Fruit fly (Drosophila melanogaster) whole organism, prepupa: ENCODE measurements around the gene twy.

Experiments
- Blimp-1 ChIP-seq: fragments of 200-800 bp; sonication (Bioruptor generic); optimal IDR thresholded peaks from 3 replicates; lab custom pipeline; 2017; ENCODE audit warnings: missing biosample characterization, missing genetic modification characterization, mild to moderate bottlenecking, moderate library complexity, missing genetic modification reagents
- CG10631 ChIP-seq: fragments of 200-800 bp; sonication (Bioruptor generic); optimal IDR thresholded peaks from 2 replicates; lab custom pipeline; 2016; ENCODE audit warnings: missing biosample characterization, missing genetic modification characterization
- CG10669 ChIP-seq: fragments of 200-800 bp; sonication (Bioruptor generic); optimal IDR thresholded peaks from 3 replicates; lab custom pipeline; 2018; ENCODE audit warnings: missing biosample characterization, mild to moderate bottlenecking, missing genetic modification characterization, moderate library complexity
- CG11902 ChIP-seq: fragments of 200-800 bp; sonication (Bioruptor generic); optimal IDR thresholded peaks from 3 replicates; lab custom pipeline; 2016; ENCODE audit warnings: missing biosample characterization, missing genetic modification characterization
- CG15336 ChIP-seq: fragments of 200-800 bp; sonication (Bioruptor generic); IDR thresholded peaks from 2 replicates; pipeline ENCODE4 v1.3.6; 2022; ENCODE audit warnings: missing biosample characterization, missing genetic modification characterization
- CG1621 ChIP-seq: fragments of 200-800 bp; sonication (Bioruptor generic); optimal IDR thresholded peaks from 3 replicates; lab custom pipeline; 2018; ENCODE audit warnings: missing biosample characterization, mild to moderate bottlenecking, missing genetic modification characterization
- CG3032 ChIP-seq: fragments of 200-800 bp; optimal IDR thresholded peaks from 2 replicates; lab custom pipeline; 2019; ENCODE audit warnings: missing biosample characterization, mild to moderate bottlenecking, missing genetic modification characterization, moderate library complexity
- CG31627 ChIP-seq: fragments of 200-800 bp; sonication (Bioruptor generic); optimal IDR thresholded peaks from 3 replicates; lab custom pipeline; 2016; ENCODE audit warnings: missing biosample characterization, missing genetic modification characterization
- CG32006 ChIP-seq: fragments of 200-800 bp; sonication (Bioruptor generic); optimal IDR thresholded peaks from 3 replicates; lab custom pipeline; 2017; ENCODE audit warnings: missing biosample characterization, mild to moderate bottlenecking, missing genetic modification characterization
- CG34406 ChIP-seq: fragments of 200-800 bp; sonication (Bioruptor generic); optimal IDR thresholded peaks from 3 replicates; lab custom pipeline; 2016; ENCODE audit warnings: missing biosample characterization, missing genetic modification characterization
- CG6163 ChIP-seq: fragments of 200-800 bp; sonication (Bioruptor generic); IDR thresholded peaks from 3 replicates; pipeline ENCODE4 v1.3.6; 2022; ENCODE audit warnings: missing biosample characterization, missing genetic modification characterization
- CG6276 ChIP-seq: fragments of 200-800 bp; sonication (Bioruptor generic); optimal IDR thresholded peaks from 2 replicates; lab custom pipeline; 2017; ENCODE audit warnings: missing biosample characterization, mild to moderate bottlenecking, missing genetic modification characterization
- CG8119 ChIP-seq: fragments of 200-800 bp; sonication (Bioruptor generic); IDR thresholded peaks from 3 replicates; pipeline ENCODE4 v1.3.6; 2022; ENCODE audit warnings: missing biosample characterization, missing genetic modification characterization
- CG8319 ChIP-seq: fragments of 200-800 bp; sonication (Bioruptor generic); optimal IDR thresholded peaks from 3 replicates; lab custom pipeline; 2016; ENCODE audit warnings: missing biosample characterization, missing genetic modification characterization
- CG9139 ChIP-seq: fragments of 200-800 bp; sonication (Bioruptor generic); optimal IDR thresholded peaks from 3 replicates; lab custom pipeline; 2017; ENCODE audit warnings: missing biosample characterization, mild to moderate bottlenecking, missing genetic modification characterization
- Eip75B ChIP-seq: fragments of 200-800 bp; sonication (Bioruptor generic); optimal IDR thresholded peaks from 3 replicates; lab custom pipeline; 2016; ENCODE audit warnings: missing biosample characterization, missing genetic modification characterization
- Ets96B ChIP-seq: fragments of 200-800 bp; optimal IDR thresholded peaks from 2 replicates; lab custom pipeline; 2019; ENCODE audit warnings: missing biosample characterization, mild to moderate bottlenecking, missing genetic modification characterization, moderate library complexity
- Hr39 ChIP-seq: fragments of 200-800 bp; sonication (Bioruptor generic); optimal IDR thresholded peaks from 2 replicates; lab custom pipeline; 2016; ENCODE audit warnings: missing biosample characterization, missing genetic modification characterization
- OdsH ChIP-seq: fragments of 200-800 bp; sonication (Bioruptor generic); optimal IDR thresholded peaks from 3 replicates; lab custom pipeline; 2016; ENCODE audit warnings: missing biosample characterization, missing genetic modification characterization
- Smox ChIP-seq: fragments of 200-800 bp; sonication (Bioruptor generic); optimal IDR thresholded peaks from 3 replicates; lab custom pipeline; 2016; ENCODE audit warnings: missing biosample characterization, missing genetic modification characterization
- Sox102F ChIP-seq: fragments of 200-800 bp; sonication (Bioruptor generic); optimal IDR thresholded peaks from 2 replicates; lab custom pipeline; 2016; ENCODE audit warnings: missing biosample characterization, mild to moderate bottlenecking, missing genetic modification characterization
- Sox14 ChIP-seq: fragments of 200-800 bp; sonication (Bioruptor generic); optimal IDR thresholded peaks from 3 replicates; lab custom pipeline; 2016; ENCODE audit warnings: missing biosample characterization, missing genetic modification characterization
- Sox15 ChIP-seq: fragments of 200-800 bp; sonication (Bioruptor generic); optimal IDR thresholded peaks from 3 replicates; lab custom pipeline; 2016; ENCODE audit warnings: missing biosample characterization, missing genetic modification characterization
- achi ChIP-seq: fragments of 200-800 bp; sonication (Bioruptor generic); optimal IDR thresholded peaks from 3 replicates; lab custom pipeline; 2016; ENCODE audit warnings: missing biosample characterization, missing genetic modification characterization
- acj6 ChIP-seq: fragments of 200-800 bp; sonication (Bioruptor generic); optimal IDR thresholded peaks from 3 replicates; lab custom pipeline; 2016; ENCODE audit warnings: missing biosample characterization, missing genetic modification characterization
- dac ChIP-seq: fragments of 200-800 bp; sonication (Bioruptor generic); optimal IDR thresholded peaks from 2 replicates; lab custom pipeline; 2017; ENCODE audit warnings: missing biosample characterization, mild to moderate bottlenecking, missing genetic modification characterization
- dsx ChIP-seq: fragments of 200-800 bp; optimal IDR thresholded peaks from 3 replicates; lab custom pipeline; 2019; ENCODE audit warnings: missing biosample characterization, mild to moderate bottlenecking, missing genetic modification characterization, moderate library complexity; ENCODE audit not compliant: poor library complexity, severe bottlenecking
- eg ChIP-seq: fragments of 200-800 bp; sonication (Bioruptor generic); IDR thresholded peaks from 3 replicates; pipeline ENCODE4 v1.3.6; 2022; ENCODE audit warnings: missing biosample characterization, missing genetic modification characterization
- esn ChIP-seq: fragments of 200-800 bp; sonication (Bioruptor generic); optimal IDR thresholded peaks from 2 replicates; lab custom pipeline; 2016; ENCODE audit warnings: missing biosample characterization, mild to moderate bottlenecking, missing genetic modification characterization, moderate library complexity
- fkh ChIP-seq: fragments of 200-800 bp; sonication (Bioruptor generic); optimal IDR thresholded peaks from 3 replicates; lab custom pipeline; 2017; ENCODE audit warnings: missing biosample characterization, mild to moderate bottlenecking, missing genetic modification characterization, moderate library complexity
- lz ChIP-seq: fragments of 200-800 bp; sonication (Bioruptor generic); optimal IDR thresholded peaks from 3 replicates; lab custom pipeline; 2016; ENCODE audit warnings: missing biosample characterization, missing genetic modification characterization
- pdm3 ChIP-seq: fragments of 200-800 bp; sonication (Bioruptor generic); optimal IDR thresholded peaks from 3 replicates; lab custom pipeline; 2016; ENCODE audit warnings: missing biosample characterization, missing genetic modification characterization
- salr ChIP-seq, 2 experiments: fragments of 200-800 bp; sonication (Bioruptor generic); optimal IDR thresholded peaks; 3 replicates each; lab custom pipeline; 2016 to 2018; ENCODE audit warnings: missing biosample characterization in 2 of 2, missing genetic modification characterization in 2 of 2, mild to moderate bottlenecking in 1 of 2
- svp ChIP-seq: fragments of 200-800 bp; sonication (Bioruptor generic); peaks from one replicate; lab custom pipeline; 2016; ENCODE audit warnings: missing biosample characterization, missing genetic modification characterization

twy gene

dm6 chr3L:11815220-11815797 lies 22.2 kb upstream of the twy start, which contains the start of gene CG14130:
Gene CG14130 (plus strand): TSS chr3L:11815444.
- TF ChIP-seq Blimp-1 (GFP tag; lab: Kevin White, UChicago) (no peak), achi (peak; percentile 71)

dm6 chr3L:11814655-11815054 lies 21.6 kb upstream of the twy start, which contains the start of gene Cubn2:
Gene Cubn2 (minus strand): TSS chr3L:11814755.
- TF ChIP-seq CG9139 (GFP tag; lab: Kevin White, UChicago) (no peak), CG32006 (GFP tag; lab: Kevin White, UChicago) (no peak), pdm3 (no peak)

- TF ChIP-seq dsx (GFP tag; lab: Kevin White, UChicago) (no peak), Ets96B (tag; lab: Kevin White, UChicago) (no peak), CG8319 (GFP tag; lab: Kevin White, UChicago) (no peak), CG15336 (GFP tag; lab: Robert Waterston, UW) (no peak), svp (GFP tag; lab: Kevin White, UChicago) (no peak), esn (GFP tag; lab: Kevin White, UChicago) (no peak), acj6 (GFP tag; lab: Kevin White, UChicago) (no peak), salr (GFP tag; optimal IDR thresholded peaks at IDR 0.05; lab: Kevin White, UChicago) (no peak), Sox102F (GFP tag; lab: Kevin White, UChicago) (no peak), CG10631 (GFP tag; lab: Kevin White, UChicago) (no peak), Sox14 (GFP tag; lab: Kevin White, UChicago) (no peak), CG34406 (GFP tag; lab: Kevin White, UChicago) (no peak), Sox15 (GFP tag; lab: Kevin White, UChicago) (no peak), fkh (GFP tag; lab: Kevin White, UChicago) (no peak), CG6276 (GFP tag; lab: Kevin White, UChicago) (no peak), OdsH (GFP tag; lab: Kevin White, UChicago) (no peak), CG10669 (GFP tag; lab: Kevin White, UChicago) (no peak), lz (GFP tag; lab: Kevin White, UChicago) (no peak), CG8119 (GFP tag; lab: Robert Waterston, UW) (no peak)
Observed at dm6 chr3L:11801622-11802021, 8.5 kb upstream of the twy start.

dm6 chr3L:11800761-11801160 lies 7.7 kb upstream of the twy start, which contains the start of gene Gcat:
Gene Gcat (minus strand): TSS chr3L:11800861.
- TF ChIP-seq CG3032 (no peak), CG11902 (no peak), CG8119 (GFP tag; lab: Robert Waterston, UW) (no peak), Smox (GFP tag; lab: Kevin White, UChicago) (no peak), salr (GFP tag; optimal IDR thresholded peaks at IDR 0.05; lab: Kevin White, UChicago) (no peak), Ets96B (tag; lab: Kevin White, UChicago) (no peak), CG31627 (no peak), eg (GFP tag; lab: Robert Waterston, UW) (no peak), Blimp-1 (GFP tag; lab: Kevin White, UChicago) (no peak), CG9139 (GFP tag; lab: Kevin White, UChicago) (no peak), Eip75B (GFP tag; lab: Kevin White, UChicago) (no peak), fkh (GFP tag; lab: Kevin White, UChicago) (no peak), CG10631 (GFP tag; lab: Kevin White, UChicago) (no peak)
- TF ChIP-seq, all 60 proteins: peak for 0

- TF ChIP-seq CG6163 (GFP tag; lab: Robert Waterston, UW) (no peak), CG6276 (GFP tag; lab: Kevin White, UChicago) (no peak), pdm3 (no peak), Hr39 (GFP tag; lab: Kevin White, UChicago) (no peak), svp (GFP tag; lab: Kevin White, UChicago) (no peak), dac (no peak), CG1621 (tag; lab: Kevin White, UChicago) (no peak)
Observed at dm6 chr3L:11795440-11795983, 2.4 kb upstream of the twy start, which contains the start of gene Klp68D. Gene Klp68D (plus strand): TSS chr3L:11795614.
